Worm (Caenorhabditis elegans): ENCODE measurements around the gene slc-36.2.
A peak's percentile ranks its signal among the peaks of the same experiment; 100 is the strongest.
"Not testable (repeated sequence)": the region's sequence is repeated elsewhere in the genome, so short reads cannot be mapped to it uniquely, and the experiment has no call there.

The slc-36.2 gene

DNA sequence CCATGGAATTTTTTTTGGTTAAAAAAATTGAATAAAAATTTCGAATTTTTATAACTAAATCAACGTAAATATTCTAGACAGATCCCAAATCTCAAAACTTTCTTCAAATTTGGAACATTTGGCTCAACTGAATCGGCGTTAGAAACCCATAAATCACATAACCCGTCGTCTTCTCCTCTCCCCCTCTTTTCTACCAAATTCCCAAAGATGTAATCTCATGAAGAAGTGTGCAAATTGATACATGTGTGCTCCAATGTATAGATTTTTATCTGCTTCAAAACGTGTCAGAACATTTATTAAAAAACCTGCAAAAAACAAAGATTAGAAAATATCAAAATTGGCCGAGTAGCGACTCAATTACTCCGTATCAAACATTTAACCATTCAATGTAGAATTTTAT, 9.8 kb upstream of the slc-36.2 start:
- TF ChIP-seq mab-5 (tag; optimal IDR thresholded peaks at IDR 0.05) (peak; percentile 80), ceh-82 (tag; optimal IDR thresholded peaks at IDR 0.05) (no peak), ztf-1 (GFP tag; conservative IDR thresholded peaks at IDR 0.05) (no peak), crh-2 (tag; optimal IDR thresholded peaks at IDR 0.05) (no peak), unc-55 (GFP tag; optimal IDR thresholded peaks at IDR 0.05) (peak; percentile 54)

ce11 chrII:515765-516164, 6.6 kb upstream of the slc-36.2 start, which contains the start of gene mab-9:
Gene mab-9, plus strand, starts transcription at chrII:516024.
- TF ChIP-seq sma-9 (GFP tag; optimal IDR thresholded peaks at IDR 0.05), result no peak
- no peak for TF ChIP-seq sma-9 (tag; optimal IDR thresholded peaks at IDR 0.05)
- TF ChIP-seq snpc-4 (tag; optimal IDR thresholded peaks at IDR 0.05), result no peak
- no peak for TF ChIP-seq R02D3.7 (tag; optimal IDR thresholded peaks at IDR 0.05)
- no peak for TF ChIP-seq mbf-1 (tag; optimal IDR thresholded peaks at IDR 0.05)
- peak; percentile 25 for TF ChIP-seq unc-55 (GFP tag; optimal IDR thresholded peaks at IDR 0.05)
- no peak for TF ChIP-seq nhr-25 (tag; optimal IDR thresholded peaks at IDR 0.05)

DNA sequence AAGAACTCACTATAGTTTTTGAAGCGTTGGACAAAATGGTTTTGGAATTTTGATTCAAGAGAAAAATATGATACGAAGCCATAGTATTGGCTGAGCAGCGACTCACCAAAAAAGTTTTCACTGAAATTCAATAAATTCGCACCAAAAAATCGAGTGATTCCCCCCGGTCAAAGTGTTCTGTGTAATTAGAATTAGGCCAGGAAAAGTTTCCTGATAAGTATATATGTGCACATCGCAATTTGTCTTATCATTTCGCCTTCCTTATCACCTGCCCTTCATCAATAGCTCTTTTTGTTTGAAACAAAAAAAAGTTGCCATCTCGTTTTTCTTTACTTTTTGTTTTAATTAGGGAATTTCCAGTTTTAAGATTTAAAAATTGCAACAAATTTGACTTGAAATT, 682 bp upstream of the slc-36.2 start:
- TF ChIP-seq fos-1 (tag; optimal IDR thresholded peaks at IDR 0.05), result peak; percentile 66
- no peak for TF ChIP-seq F13H6.1 (tag; optimal IDR thresholded peaks at IDR 0.05)

ce11 chrII:526375-526774, 4.0 kb downstream of the slc-36.2 start, which contains the start of gene lgc-34:
Gene lgc-34, plus strand, starts transcription at chrII:526574.
- TF ChIP-seq F13H6.1 (tag; optimal IDR thresholded peaks at IDR 0.05) (peak; percentile 22), nhr-77 (tag; optimal IDR thresholded peaks at IDR 0.05) (no peak)

DNA sequence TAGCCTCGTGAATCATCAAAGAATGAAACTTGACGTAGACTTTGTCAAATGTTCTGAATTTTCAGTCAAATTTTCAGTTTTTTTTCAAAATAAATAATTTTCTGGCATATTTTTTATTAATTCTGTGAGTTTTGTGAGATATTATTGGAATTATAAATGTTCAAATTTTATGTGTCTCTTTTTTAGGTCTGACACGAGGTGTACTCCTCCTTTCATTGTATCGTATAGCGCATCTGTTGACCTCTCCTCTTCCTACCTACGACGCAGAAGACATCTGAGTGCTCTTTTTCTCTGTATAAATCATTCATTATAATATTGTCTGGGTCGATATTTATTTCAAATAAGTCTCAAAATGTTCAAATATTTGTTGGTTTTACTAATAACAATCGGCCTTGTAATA, 12.8 kb downstream of the slc-36.2 start, which contains the start of gene T27A1.3:
T27A1.3 (plus strand) TSS at position 301 of the 400 bp plus-strand sequence.
- TF ChIP-seq ceh-82 (tag; optimal IDR thresholded peaks at IDR 0.05); blmp-1 (tag; optimal IDR thresholded peaks at IDR 0.05; ENCODE audit: insufficient read depth); lin-39 (tag; optimal IDR thresholded peaks at IDR 0.05): not testable (repeated sequence)

ce11 chrII:536775-537174, 14.4 kb downstream of the slc-36.2 start, which contains the start of gene T27A1.2:
Gene T27A1.2, minus strand, starts transcription at chrII:536875.
- TF ChIP-seq nhr-129 (tag; optimal IDR thresholded peaks at IDR 0.05) (no peak), Y55F3AM.14 (GFP tag; optimal IDR thresholded peaks at IDR 0.05) (no peak), fos-1 (tag; optimal IDR thresholded peaks at IDR 0.05) (no peak), nhr-11 (tag; optimal IDR thresholded peaks at IDR 0.05) (no peak), nhr-12 (tag; optimal IDR thresholded peaks at IDR 0.05) (no peak), nhr-6 (tag; optimal IDR thresholded peaks at IDR 0.05) (no peak), ceh-16 (tag; optimal IDR thresholded peaks at IDR 0.05) (no peak), mab-5 (tag; optimal IDR thresholded peaks at IDR 0.05) (no peak), nhr-25 (tag; optimal IDR thresholded peaks at IDR 0.05) (no peak), unc-55 (GFP tag; optimal IDR thresholded peaks at IDR 0.05) (no peak), skn-1 (tag; optimal IDR thresholded peaks at IDR 0.05) (no peak), peb-1 (tag; optimal IDR thresholded peaks at IDR 0.05) (no peak), nhr-237 (tag; optimal IDR thresholded peaks at IDR 0.05) (no peak), lin-13 (GFP tag; optimal IDR thresholded peaks at IDR 0.05) (no peak), nhr-10 (tag; optimal IDR thresholded peaks at IDR 0.05) (no peak), R02D3.7 (tag; optimal IDR thresholded peaks at IDR 0.05) (no peak)

ce11 chrII:542416-542815, 20.0 kb downstream of the slc-36.2 start:
- no peak for TF ChIP-seq nhr-6 (tag; optimal IDR thresholded peaks at IDR 0.05)
- peak; percentile 51 for TF ChIP-seq nhr-21 (tag; optimal IDR thresholded peaks at IDR 0.05)

ce11 chrII:546405-546804, 24.0 kb downstream of the slc-36.2 start, which contains the start of gene mlt-10:
Gene mlt-10, plus strand, starts transcription at chrII:546705.
- TF ChIP-seq dmd-4 (tag; optimal IDR thresholded peaks at IDR 0.05) (no peak), mdl-1 (tag; optimal IDR thresholded peaks at IDR 0.05) (no peak), nhr-11 (tag; optimal IDR thresholded peaks at IDR 0.05) (no peak), mbf-1 (tag; optimal IDR thresholded peaks at IDR 0.05) (no peak), ZK546.5 (tag; optimal IDR thresholded peaks at IDR 0.05) (no peak), sma-9 (GFP tag; optimal IDR thresholded peaks at IDR 0.05) (no peak), sma-9 (tag; optimal IDR thresholded peaks at IDR 0.05) (no peak), unc-55 (GFP tag; optimal IDR thresholded peaks at IDR 0.05) (no peak), ama-1 (optimal IDR thresholded peaks at IDR 0.05) (no peak), lin-13 (GFP tag; optimal IDR thresholded peaks at IDR 0.05) (no peak), zag-1 (tag; optimal IDR thresholded peaks at IDR 0.05) (no peak), ztf-11 (tag; optimal IDR thresholded peaks at IDR 0.05) (no peak), nhr-23 (tag; optimal IDR thresholded peaks at IDR 0.05) (no peak), gmeb-1 (tag; optimal IDR thresholded peaks at IDR 0.05) (no peak), lin-11 (tag; optimal IDR thresholded peaks at IDR 0.05) (no peak), nhr-129 (tag; optimal IDR thresholded peaks at IDR 0.05) (no peak), ztf-1 (GFP tag; conservative IDR thresholded peaks at IDR 0.05) (no peak), unc-39 (tag; optimal IDR thresholded peaks at IDR 0.05) (no peak), crh-2 (tag; optimal IDR thresholded peaks at IDR 0.05) (no peak)
